Worm (Caenorhabditis elegans) whole organism, young adult: Measurements from ENCODE around the gene str-180.

Source experiments
- C06A6.2 ChIP-seq: fragments of 200-800 bp; sonication (Bioruptor generic); conservative IDR thresholded peaks from 2 replicates; pipeline ENCODE4 v1.3.6; 2022; ENCODE audit warnings: missing genetic modification characterization, missing compliant biosample characterization
- F23B12.7 ChIP-seq: sonication (generic microtip); optimal IDR thresholded peaks from 2 replicates; lab custom pipeline; 2017; ENCODE audit warnings: missing genetic modification characterization, mild to moderate bottlenecking, missing compliant biosample characterization, antibody characterized with exemption, moderate library complexity; ENCODE audit not compliant: insufficient read depth
- ama-1 ChIP-seq, 3 experiments: fragments of 150-350 bp in 1 of 3; sonication (generic microtip) in 2 of 3; optimal IDR thresholded peaks; 2 replicates each; lab custom pipeline; 2014 to 2018; ENCODE audit warnings: missing biosample characterization in 2 of 3, missing genetic modification characterization in 2 of 3, missing genetic modification reagents in 2 of 3
- aptf-3 ChIP-seq: fragments of 200-800 bp; sonication (Bioruptor generic); IDR thresholded peaks from 2 replicates; pipeline ENCODE4 v1.3.6; 2022; ENCODE audit warnings: missing genetic modification characterization, missing compliant biosample characterization
- ceh-91 ChIP-seq: fragments of 200-800 bp; sonication (Bioruptor generic); IDR thresholded peaks from 2 replicates; pipeline ENCODE4 v1.3.6; 2022; ENCODE audit warnings: missing genetic modification reagents, missing genetic modification characterization, missing compliant biosample characterization
- hmg-20 ChIP-seq: fragments of 200-800 bp; sonication (Bioruptor generic); IDR thresholded peaks from 2 replicates; pipeline ENCODE4 v1.3.6; 2022; ENCODE audit warnings: missing genetic modification reagents, missing genetic modification characterization, missing compliant biosample characterization
- lin-40 ChIP-seq: sonication (generic microtip); optimal IDR thresholded peaks from 2 replicates; lab custom pipeline; 2016; ENCODE audit warnings: missing genetic modification characterization, mild to moderate bottlenecking, missing compliant biosample characterization, missing genotype, missing genetic modification reagents
- lsy-27 ChIP-seq: sonication (generic microtip); optimal IDR thresholded peaks from 2 replicates; lab custom pipeline; 2017; ENCODE audit warnings: missing genetic modification characterization, mild to moderate bottlenecking, missing compliant biosample characterization, antibody characterized with exemption, missing genotype, borderline replicate concordance; ENCODE audit not compliant: insufficient read depth
- mel-28 ChIP-seq: sonication (generic microtip); optimal IDR thresholded peaks from 2 replicates; lab custom pipeline; 2016; ENCODE audit warnings: borderline replicate concordance, mild to moderate bottlenecking, missing genetic modification characterization, missing compliant biosample characterization
- nhr-90 ChIP-seq: sonication (generic microtip); optimal IDR thresholded peaks from 2 replicates; lab custom pipeline; 2016; ENCODE audit warnings: missing genotype, mild to moderate bottlenecking, missing genetic modification characterization, missing compliant biosample characterization
- tbx-9 ChIP-seq: sonication (generic microtip); optimal IDR thresholded peaks from 2 replicates; lab custom pipeline; 2016; ENCODE audit warnings: borderline replicate concordance, missing genetic modification characterization, inconsistent platforms, missing compliant biosample characterization
- zim-3 ChIP-seq: sonication (generic microtip); optimal IDR thresholded peaks from 2 replicates; lab custom pipeline; 2017; ENCODE audit warnings: mild to moderate bottlenecking, missing genetic modification characterization, moderate library complexity, missing compliant biosample characterization
- ztf-25 ChIP-seq: fragments of 200-800 bp; sonication (Bioruptor generic); IDR thresholded peaks from 2 replicates; pipeline ENCODE4 v1.3.6; 2022; ENCODE audit warnings: missing genetic modification reagents, missing genetic modification characterization, missing compliant biosample characterization

DNA sequence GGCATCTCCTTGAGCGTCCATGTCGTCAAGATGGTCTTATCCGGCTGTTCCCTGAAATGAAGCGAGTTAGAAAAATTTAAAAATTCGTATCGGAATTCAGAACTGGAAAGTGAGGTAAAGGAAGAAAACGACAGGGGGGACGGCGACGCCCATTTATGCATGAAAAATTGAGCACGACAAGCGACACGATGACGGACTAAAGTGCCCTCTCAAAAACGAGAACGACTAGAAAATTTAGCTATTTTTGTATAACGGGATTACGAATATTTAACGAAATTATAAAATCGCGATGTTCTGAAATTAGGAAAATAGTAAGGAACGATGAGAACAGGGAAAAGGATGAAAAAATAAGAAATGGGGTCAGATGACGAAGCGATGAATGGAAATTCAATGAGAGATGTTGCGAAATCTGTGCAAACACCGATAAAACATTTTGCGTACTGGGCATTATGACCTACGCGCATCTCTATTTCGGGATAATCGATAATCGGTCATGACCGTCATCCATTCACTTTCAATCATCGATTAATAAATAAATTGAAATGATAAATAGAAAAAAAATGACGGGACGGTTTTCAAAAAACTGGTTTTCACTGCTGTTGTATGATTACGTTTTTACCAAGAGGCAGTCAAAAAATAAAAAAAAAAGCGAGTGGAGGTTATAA is 12.1 kb downstream of the str-180 start, which contains the start of gene snb-1:
- TF ChIP-seq aptf-3 (GFP tag; lab: Robert Waterston, UW): no peak
- no peak for TF ChIP-seq hmg-20
- TF ChIP-seq ama-1 (optimal IDR thresholded peaks at IDR 0.05; lab: Kevin White, UChicago): no peak
- TF ChIP-seq ama-1 (GFP tag; optimal IDR thresholded peaks at IDR 0.05; lab: Kevin White, UChicago): no peak
- TF ChIP-seq C06A6.2 (GFP tag; lab: Robert Waterston, UW): no peak
- TF ChIP-seq nhr-90 (tag; lab: Kevin White, UChicago): no peak
- peak; percentile 20 for TF ChIP-seq F23B12.7
- TF ChIP-seq lsy-27 (tag; lab: Kevin White, UChicago): no peak
- TF ChIP-seq tbx-9: no peak
- no peak for TF ChIP-seq zim-3 (tag; lab: Kevin White, UChicago)
- TF ChIP-seq mel-28 (tag; lab: Kevin White, UChicago): no peak
- peak; percentile 73 for TF ChIP-seq lin-40
- no peak for TF ChIP-seq ztf-25 (GFP tag; lab: Robert Waterston, UW)
- TF ChIP-seq ceh-91 (GFP tag; lab: Robert Waterston, UW): no peak
